Fruit fly (Drosophila melanogaster) whole organism, embryonic: ENCODE results near the gene CG15547.

ENCODE experiments used
- Atf6 ChIP-seq: fragments of 200-800 bp; sonication (Bioruptor generic); IDR thresholded peaks from 2 replicates; pipeline ENCODE4 v1.3.6; 2022; ENCODE audit warnings: missing biosample characterization, missing genetic modification characterization
- BEAF-32 ChIP-seq: fragments of 200-800 bp; sonication (Bioruptor generic); optimal IDR thresholded peaks from 3 replicates; lab custom pipeline; 2017; ENCODE audit warnings: missing biosample characterization, missing genetic modification characterization, mild to moderate bottlenecking, moderate library complexity, missing genetic modification reagents
- BtbVII ChIP-seq: fragments of 200-800 bp; sonication (Bioruptor generic); optimal IDR thresholded peaks from 3 replicates; lab custom pipeline; 2017; ENCODE audit warnings: missing biosample characterization, mild to moderate bottlenecking, missing genetic modification characterization
- CG10979 ChIP-seq: fragments of 200-800 bp; sonication (Bioruptor generic); optimal IDR thresholded peaks from 2 replicates; lab custom pipeline; 2018; ENCODE audit warnings: missing biosample characterization, mild to moderate bottlenecking, missing genetic modification characterization, moderate library complexity
- CG11504 ChIP-seq: fragments of 200-800 bp; sonication (Bioruptor generic); optimal IDR thresholded peaks from 3 replicates; lab custom pipeline; 2019; ENCODE audit warnings: missing biosample characterization, mild to moderate bottlenecking, missing genetic modification characterization, moderate library complexity
- CG11723 ChIP-seq: fragments of 200-800 bp; sonication (Bioruptor generic); optimal IDR thresholded peaks from 2 replicates; lab custom pipeline; 2017; ENCODE audit warnings: missing biosample characterization, mild to moderate bottlenecking, missing genetic modification characterization
- CG12219 ChIP-seq: fragments of 200-800 bp; sonication (Bioruptor generic); optimal IDR thresholded peaks from 3 replicates; lab custom pipeline; 2018; ENCODE audit warnings: missing biosample characterization, mild to moderate bottlenecking, missing genetic modification characterization
- CG12299 ChIP-seq: fragments of 200-800 bp; sonication (Bioruptor generic); optimal IDR thresholded peaks from 2 replicates; lab custom pipeline; 2018; ENCODE audit warnings: missing biosample characterization, mild to moderate bottlenecking, missing genetic modification characterization
- CG13894 ChIP-seq: fragments of 200-800 bp; sonication (Bioruptor generic); optimal IDR thresholded peaks from 3 replicates; lab custom pipeline; 2018; ENCODE audit warnings: missing biosample characterization, mild to moderate bottlenecking, missing genetic modification characterization, moderate library complexity
- CG1602 ChIP-seq: fragments of 200-800 bp; sonication (Bioruptor generic); optimal IDR thresholded peaks from 3 replicates; lab custom pipeline; 2016; ENCODE audit warnings: missing biosample characterization, missing genetic modification characterization
- CG17328 ChIP-seq: fragments of 200-800 bp; sonication (Bioruptor generic); IDR thresholded peaks from 2 replicates; pipeline ENCODE4 v1.3.6; 2022; ENCODE audit warnings: missing biosample characterization, missing genetic modification characterization
- CG17385 ChIP-seq: fragments of 200-800 bp; sonication (Bioruptor generic); optimal IDR thresholded peaks from 3 replicates; lab custom pipeline; 2018; ENCODE audit warnings: missing biosample characterization, mild to moderate bottlenecking, missing genetic modification characterization
- CG17829 ChIP-seq: fragments of 200-800 bp; optimal IDR thresholded peaks from 2 replicates; lab custom pipeline; 2019; ENCODE audit warnings: missing biosample characterization, mild to moderate bottlenecking, missing genetic modification characterization, moderate library complexity
- CG2875 ChIP-seq: fragments of 200-800 bp; sonication (Bioruptor generic); optimal IDR thresholded peaks from 2 replicates; lab custom pipeline; 2017; ENCODE audit warnings: missing biosample characterization, mild to moderate bottlenecking, missing genetic modification characterization, missing genetic modification reagents
- CG31365 ChIP-seq: fragments of 200-800 bp; sonication (Bioruptor generic); optimal IDR thresholded peaks from 2 replicates; lab custom pipeline; 2018; ENCODE audit warnings: missing biosample characterization, mild to moderate bottlenecking, missing genetic modification characterization
- CG31388 ChIP-seq: fragments of 200-800 bp; sonication (Bioruptor generic); optimal IDR thresholded peaks from 2 replicates; lab custom pipeline; 2016; ENCODE audit warnings: missing biosample characterization, missing genetic modification characterization
- CG4360 ChIP-seq: fragments of 200-800 bp; sonication (Bioruptor generic); IDR thresholded peaks from 2 replicates; pipeline ENCODE4 v1.3.6; 2022; ENCODE audit warnings: missing biosample characterization, missing genetic modification characterization
- CG8290 ChIP-seq, 3 experiments: fragments of 200-800 bp; sonication (Bioruptor generic); optimal IDR thresholded peaks; 2 replicates each; lab custom pipeline; 2016 to 2019; ENCODE audit warnings: missing biosample characterization in 3 of 3, missing genetic modification characterization in 3 of 3, mild to moderate bottlenecking in 2 of 3, moderate library complexity in 1 of 3
- Chrac-16 ChIP-seq: fragments of 200-800 bp; sonication (Bioruptor generic); optimal IDR thresholded peaks from 3 replicates; lab custom pipeline; 2016; ENCODE audit warnings: missing biosample characterization, missing genetic modification characterization
- Dp ChIP-seq: fragments of 200-800 bp; sonication (Bioruptor generic); optimal IDR thresholded peaks from 2 replicates; lab custom pipeline; 2018; ENCODE audit warnings: missing biosample characterization, mild to moderate bottlenecking, missing genetic modification characterization, moderate library complexity
- Gug ChIP-seq: fragments of 200-800 bp; sonication (Bioruptor generic); IDR thresholded peaks from 4 replicates; pipeline ENCODE4 v1.3.6; 2022; ENCODE audit warnings: missing biosample characterization, missing genetic modification characterization
- Lim3 ChIP-seq: fragments of 200-800 bp; sonication (Bioruptor generic); IDR thresholded peaks from 2 replicates; pipeline ENCODE4 v1.3.6; 2022; ENCODE audit warnings: missing biosample characterization, missing genetic modification characterization
- Lpt ChIP-seq: fragments of >200 bp; optimal IDR thresholded peaks from 2 replicates; lab custom pipeline; 2018; ENCODE audit warnings: missing biosample characterization, missing genetic modification characterization
- MTF-1 ChIP-seq: fragments of 200-800 bp; sonication (Bioruptor generic); optimal IDR thresholded peaks from 2 replicates; lab custom pipeline; 2018; ENCODE audit warnings: missing biosample characterization, mild to moderate bottlenecking, missing genetic modification characterization, borderline replicate concordance
- Ravus ChIP-seq: fragments of 200-800 bp; sonication (Bioruptor generic); IDR thresholded peaks from 2 replicates; pipeline ENCODE4 v1.3.6; 2022; ENCODE audit warnings: missing biosample characterization, missing genetic modification characterization
- Side ChIP-seq: fragments of 200-800 bp; sonication (Bioruptor generic); optimal IDR thresholded peaks from 2 replicates; lab custom pipeline; 2016; ENCODE audit warnings: missing biosample characterization, missing genetic modification characterization
- Sin3A ChIP-seq: fragments of >200 bp; optimal IDR thresholded peaks from 2 replicates; lab custom pipeline; 2018
- Spps ChIP-seq: fragments of 200-800 bp; sonication (Bioruptor generic); optimal IDR thresholded peaks from 2 replicates; lab custom pipeline; 2018; ENCODE audit warnings: missing biosample characterization, mild to moderate bottlenecking, missing genetic modification characterization
- Usf ChIP-seq: fragments of 200-800 bp; sonication (Bioruptor generic); optimal IDR thresholded peaks from 2 replicates; lab custom pipeline; 2017; ENCODE audit warnings: missing genotype, missing biosample characterization, missing genetic modification characterization
- Vsx1 ChIP-seq: fragments of 200-800 bp; sonication (Bioruptor generic); optimal IDR thresholded peaks from 2 replicates; lab custom pipeline; 2017; ENCODE audit warnings: missing biosample characterization, mild to moderate bottlenecking, missing genetic modification characterization, missing genetic modification reagents
- Xbp1 ChIP-seq: fragments of 200-800 bp; sonication (Bioruptor generic); optimal IDR thresholded peaks from 3 replicates; lab custom pipeline; 2016; ENCODE audit warnings: missing biosample characterization, mild to moderate bottlenecking, missing genetic modification characterization
- Xrp1 ChIP-seq: fragments of 200-800 bp; sonication (Bioruptor generic); IDR thresholded peaks from 2 replicates; pipeline ENCODE4 v1.3.6; 2022; ENCODE audit warnings: missing biosample characterization, missing genetic modification characterization
- abd-A ChIP-seq: fragments of 200-800 bp; sonication (Bioruptor generic); optimal IDR thresholded peaks from 3 replicates; lab custom pipeline; 2019; ENCODE audit warnings: missing biosample characterization, mild to moderate bottlenecking, missing genetic modification characterization, moderate library complexity
- btn ChIP-seq: fragments of 200-800 bp; sonication (Bioruptor generic); optimal IDR thresholded peaks from 2 replicates; lab custom pipeline; 2016; ENCODE audit warnings: missing biosample characterization, missing genetic modification characterization
- chinmo ChIP-seq: fragments of 200-800 bp; sonication (Bioruptor generic); IDR thresholded peaks from 4 replicates; pipeline ENCODE4 v1.3.6; 2022; ENCODE audit warnings: missing biosample characterization, missing genetic modification characterization; ENCODE audit not compliant: partially characterized antibody
- ci ChIP-seq: fragments of 200-800 bp; sonication (Bioruptor generic); IDR thresholded peaks from 3 replicates; pipeline ENCODE4 v1.3.6; 2022; ENCODE audit warnings: missing biosample characterization, missing genetic modification characterization
- dmrt11E ChIP-seq: fragments of 200-800 bp; sonication (Bioruptor generic); optimal IDR thresholded peaks from 3 replicates; lab custom pipeline; 2018; ENCODE audit warnings: missing biosample characterization, mild to moderate bottlenecking, missing genetic modification characterization, moderate library complexity
- ems ChIP-seq: fragments of 200-800 bp; sonication (Bioruptor generic); optimal IDR thresholded peaks from 3 replicates; lab custom pipeline; 2016; ENCODE audit warnings: missing biosample characterization, missing genetic modification characterization
- eve ChIP-seq, 2 experiments: fragments of >200 bp; optimal IDR thresholded peaks; 2 replicates each; lab custom pipeline; 2017; ENCODE audit warnings: missing biosample characterization in 2 of 2, missing genetic modification characterization in 2 of 2
- fd64A ChIP-seq: fragments of 200-800 bp; sonication (Bioruptor generic); optimal IDR thresholded peaks from 3 replicates; lab custom pipeline; 2018; ENCODE audit warnings: missing biosample characterization, mild to moderate bottlenecking, missing genetic modification characterization
- gro ChIP-seq: fragments of 200-800 bp; sonication (Bioruptor generic); optimal IDR thresholded peaks from 2 replicates; lab custom pipeline; 2016; ENCODE audit warnings: missing biosample characterization, missing genetic modification characterization
- gsb-n ChIP-seq: fragments of 200-800 bp; sonication (Bioruptor generic); optimal IDR thresholded peaks from 3 replicates; lab custom pipeline; 2018; ENCODE audit warnings: missing biosample characterization, mild to moderate bottlenecking, missing genetic modification characterization
- klu ChIP-seq: fragments of 200-800 bp; sonication (Bioruptor generic); IDR thresholded peaks from 2 replicates; pipeline ENCODE4 v1.3.6; 2022; ENCODE audit warnings: missing biosample characterization, missing genetic modification characterization
- odd ChIP-seq: fragments of 200-800 bp; sonication (Bioruptor generic); optimal IDR thresholded peaks from 2 replicates; lab custom pipeline; 2017; ENCODE audit warnings: missing biosample characterization, mild to moderate bottlenecking, missing genetic modification characterization
- p53 ChIP-seq: fragments of 200-800 bp; sonication (Bioruptor generic); optimal IDR thresholded peaks from 2 replicates; lab custom pipeline; 2016; ENCODE audit warnings: missing biosample characterization, missing genetic modification characterization
- pum ChIP-seq: fragments of 200-800 bp; sonication (Bioruptor generic); optimal IDR thresholded peaks from 2 replicates; lab custom pipeline; 2016; ENCODE audit warnings: missing biosample characterization, missing genetic modification characterization
- sd ChIP-seq: fragments of 200-800 bp; sonication (Bioruptor generic); optimal IDR thresholded peaks from 3 replicates; lab custom pipeline; 2018; ENCODE audit warnings: missing biosample characterization, mild to moderate bottlenecking, missing genetic modification characterization, moderate library complexity
- sens ChIP-seq: fragments of 200-800 bp; sonication (Bioruptor generic); peaks from one replicate; lab custom pipeline; 2016; ENCODE audit warnings: missing biosample characterization, missing genetic modification characterization
- shn ChIP-seq: fragments of 200-800 bp; sonication (Bioruptor generic); optimal IDR thresholded peaks from 3 replicates; lab custom pipeline; 2016; ENCODE audit warnings: missing biosample characterization, missing genetic modification characterization
- tgo ChIP-seq: fragments of 200-800 bp; sonication (Bioruptor generic); IDR thresholded peaks from 3 replicates; pipeline ENCODE4 v1.3.6; 2022; ENCODE audit warnings: missing biosample characterization, missing genetic modification characterization
- usp ChIP-seq: fragments of >200 bp; optimal IDR thresholded peaks from 2 replicates; lab custom pipeline; 2017; ENCODE audit warnings: missing biosample characterization, missing genetic modification characterization
- zen ChIP-seq: fragments of 200-800 bp; sonication (Bioruptor generic); optimal IDR thresholded peaks from 3 replicates; lab custom pipeline; 2018; ENCODE audit warnings: missing biosample characterization, mild to moderate bottlenecking, missing genetic modification characterization, moderate library complexity

The CG15547 gene

DNA sequence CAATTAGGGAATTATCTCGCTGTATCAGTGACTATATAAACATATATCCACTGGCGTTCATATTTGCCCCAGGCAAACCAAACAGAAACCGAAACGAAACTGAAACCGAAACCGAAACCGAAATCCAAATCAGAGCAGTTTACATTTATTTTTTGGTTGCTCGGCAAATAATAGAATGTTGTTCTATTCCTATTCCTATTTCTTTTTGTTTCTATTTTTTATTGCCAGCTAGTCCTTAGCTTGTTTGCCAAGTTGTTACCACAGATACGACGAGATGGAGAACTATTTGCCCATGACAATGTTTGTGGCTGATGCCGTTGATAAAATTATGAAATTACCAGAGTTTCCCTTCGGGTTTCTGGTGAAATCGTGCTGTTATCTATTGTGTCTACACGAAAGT lies 35.6 kb upstream of the CG15547 start (continued):
- peak; percentile 3 for TF ChIP-seq CG11723 (GFP tag; lab: Kevin White, UChicago)
- TF ChIP-seq pum (GFP tag; lab: Kevin White, UChicago): no peak
- TF ChIP-seq odd (GFP tag; lab: Kevin White, UChicago): peak; percentile 29
- TF ChIP-seq Sin3A (lab: Kevin White, UChicago): no peak
- no peak for TF ChIP-seq Lim3 (GFP tag; lab: Robert Waterston, UW)
- TF ChIP-seq abd-A (tag; lab: Kevin White, UChicago): no peak
- no peak for TF ChIP-seq BEAF-32 (GFP tag; lab: Kevin White, UChicago)
- TF ChIP-seq CG17829 (tag; lab: Kevin White, UChicago): no peak
- no peak for TF ChIP-seq Chrac-16
- no peak for TF ChIP-seq CG31365 (tag; lab: Kevin White, UChicago)
- TF ChIP-seq CG4360 (GFP tag; lab: Robert Waterston, UW): no peak
- no peak for TF ChIP-seq tgo (GFP tag; lab: Robert Waterston, UW)
- peak; percentile 54 for TF ChIP-seq zen
- no peak for TF ChIP-seq CG1602
- TF ChIP-seq CG13894 (tag; lab: Kevin White, UChicago): no peak
- TF ChIP-seq gsb-n (tag; lab: Kevin White, UChicago): peak; percentile 53
- no peak for TF ChIP-seq CG10979
- no peak for TF ChIP-seq MTF-1 (GFP tag; lab: Kevin White, UChicago)
- TF ChIP-seq CG11504 (tag; lab: Kevin White, UChicago): peak; percentile 0
- TF ChIP-seq dmrt11E (tag; lab: Kevin White, UChicago): peak; percentile 58
- TF ChIP-seq ci (GFP tag; lab: Robert Waterston, UW): 0 out of 3 replicates have a peak, but pooled peaks have one; percentile 27
- no peak for TF ChIP-seq chinmo (GFP tag; lab: Robert Waterston, UW)
- no peak for TF ChIP-seq CG2875 (GFP tag; lab: Kevin White, UChicago)
- TF ChIP-seq Spps (tag; lab: Kevin White, UChicago): no peak
- TF ChIP-seq ems (GFP tag; lab: Kevin White, UChicago): no peak
- peak; percentile 46 for TF ChIP-seq Xrp1 (GFP tag; lab: Robert Waterston, UW)
- no peak for TF ChIP-seq btn
- TF ChIP-seq Dp: no peak
- TF ChIP-seq CG17328 (GFP tag; lab: Robert Waterston, UW): no peak
- TF ChIP-seq Vsx1: peak; percentile 27
- no peak for TF ChIP-seq shn (GFP tag; lab: Kevin White, UChicago)
- no peak for TF ChIP-seq CG31388 (GFP tag; lab: Kevin White, UChicago)
- TF ChIP-seq Usf: no peak
- TF ChIP-seq Xbp1: no peak
- no peak for TF ChIP-seq Side
- TF ChIP-seq sd: no peak
- no peak for TF ChIP-seq CG17385
- no peak for TF ChIP-seq CG12299
- TF ChIP-seq Lpt (GFP tag; lab: Kevin White, UChicago): no peak
- TF ChIP-seq Atf6 (GFP tag; lab: Robert Waterston, UW): no peak
- TF ChIP-seq CG12219: peak; percentile 6
- no peak for TF ChIP-seq Ravus (GFP tag; lab: Robert Waterston, UW)
- TF ChIP-seq usp (GFP tag; lab: Kevin White, UChicago): no peak
- TF ChIP-seq p53 (GFP tag; lab: Kevin White, UChicago): no peak
- no peak for TF ChIP-seq gro
- no peak for TF ChIP-seq fd64A (GFP tag; lab: Kevin White, UChicago)
- TF ChIP-seq klu: no peak
- no peak for TF ChIP-seq eve (GFP tag; optimal IDR thresholded peaks at IDR 0.05; lab: Kevin White, UChicago)
- no peak for TF ChIP-seq Gug
- no peak for TF ChIP-seq CG8290 (GFP tag; optimal IDR thresholded peaks at IDR 0.05; lab: Kevin White, UChicago)
- no peak for TF ChIP-seq CG8290 (tag; optimal IDR thresholded peaks at IDR 0.05; lab: Kevin White, UChicago)
- TF ChIP-seq sens: peak; percentile 55
- no peak for TF ChIP-seq BtbVII
